Worm (Caenorhabditis elegans) whole organism, L3 larva: ENCODE measurements around the gene tag-52.

Experiments
- ZK546.5 ChIP-seq: sonication (generic microtip); optimal IDR thresholded peaks from 2 replicates; lab custom pipeline; 2017; ENCODE audit warnings: missing biosample characterization, missing genetic modification characterization
- aly-2 ChIP-seq: fragments of 150-350 bp; optimal IDR thresholded peaks from 2 replicates; lab custom pipeline; 2014; ENCODE audit warnings: missing biosample characterization, missing genetic modification characterization
- ama-1 ChIP-seq: fragments of 150-350 bp; optimal IDR thresholded peaks from 2 replicates; lab custom pipeline; 2018
- ceh-16 ChIP-seq: sonication (generic microtip); optimal IDR thresholded peaks from 2 replicates; lab custom pipeline; 2017; ENCODE audit warnings: missing biosample characterization, missing genetic modification characterization
- ceh-28 ChIP-seq: fragments of 150-350 bp; optimal IDR thresholded peaks from 2 replicates; lab custom pipeline; 2014; ENCODE audit warnings: missing biosample characterization, missing genetic modification reagents, missing genetic modification characterization
- ceh-82 ChIP-seq: fragments of 150-350 bp; optimal IDR thresholded peaks from 2 replicates; lab custom pipeline; 2014; ENCODE audit warnings: missing biosample characterization, missing genetic modification characterization
- ceh-9 ChIP-seq: sonication (generic microtip); optimal IDR thresholded peaks from 2 replicates; lab custom pipeline; 2018; ENCODE audit warnings: missing biosample characterization, missing genetic modification characterization
- egl-27 ChIP-seq: sonication (generic microtip); optimal IDR thresholded peaks from 4 replicates; lab custom pipeline; 2017; ENCODE audit warnings: missing biosample characterization, missing genetic modification reagents, missing genetic modification characterization
- elt-2 ChIP-seq: sonication (generic microtip); optimal IDR thresholded peaks from 2 replicates; lab custom pipeline; 2016; ENCODE audit warnings: missing genetic modification reagents, mild to moderate bottlenecking, missing genetic modification characterization, missing compliant biosample characterization
- eor-1 ChIP-seq, 2 experiments: fragments of 150-350 bp; optimal IDR thresholded peaks; 2 replicates each; lab custom pipeline; 2014 to 2018; ENCODE audit warnings: missing biosample characterization in 2 of 2, missing genetic modification characterization in 2 of 2
- fkh-10 ChIP-seq: sonication (generic microtip); optimal IDR thresholded peaks from 2 replicates; lab custom pipeline; 2017; ENCODE audit warnings: missing biosample characterization, missing genetic modification reagents, missing genetic modification characterization
- fos-1 ChIP-seq: fragments of 150-350 bp; optimal IDR thresholded peaks from 2 replicates; lab custom pipeline; 2014; ENCODE audit warnings: missing biosample characterization, missing genetic modification characterization
- hmg-11 ChIP-seq: sonication (generic microtip); optimal IDR thresholded peaks from 2 replicates; lab custom pipeline; 2016; ENCODE audit warnings: missing genetic modification characterization, missing compliant biosample characterization
- jun-1 ChIP-seq: fragments of 150-350 bp; optimal IDR thresholded peaks from 2 replicates; lab custom pipeline; 2014; ENCODE audit warnings: missing biosample characterization, missing genetic modification reagents, missing genetic modification characterization
- lin-39 ChIP-seq: fragments of 150-350 bp; optimal IDR thresholded peaks from 2 replicates; lab custom pipeline; 2018; ENCODE audit warnings: missing biosample characterization, missing genetic modification reagents, missing genetic modification characterization
- mdl-1 ChIP-seq: fragments of 150-350 bp; optimal IDR thresholded peaks from 2 replicates; lab custom pipeline; 2014; ENCODE audit warnings: missing biosample characterization, missing genetic modification characterization
- nhr-11 ChIP-seq: fragments of 150-350 bp; optimal IDR thresholded peaks from 2 replicates; lab custom pipeline; 2014; ENCODE audit warnings: missing biosample characterization, missing genetic modification characterization
- nhr-12 ChIP-seq: fragments of 150-350 bp; optimal IDR thresholded peaks from 2 replicates; lab custom pipeline; 2014; ENCODE audit warnings: missing biosample characterization, missing genetic modification characterization
- nhr-237 ChIP-seq: fragments of 150-350 bp; optimal IDR thresholded peaks from 2 replicates; lab custom pipeline; 2014; ENCODE audit warnings: missing biosample characterization, missing genetic modification characterization
- nhr-28 ChIP-seq: fragments of 150-350 bp; optimal IDR thresholded peaks from 2 replicates; lab custom pipeline; 2014; ENCODE audit warnings: missing biosample characterization, missing genetic modification characterization
- nhr-67 ChIP-seq: fragments of 150-350 bp; optimal IDR thresholded peaks from 2 replicates; lab custom pipeline; 2014; ENCODE audit warnings: missing biosample characterization, missing genetic modification characterization
- nhr-76 ChIP-seq: fragments of 150-350 bp; sonication (generic microtip); optimal IDR thresholded peaks from 5 replicates; lab custom pipeline; 2014; ENCODE audit warnings: missing biosample characterization, missing genetic modification characterization
- nhr-77 ChIP-seq: fragments of 150-350 bp; optimal IDR thresholded peaks from 2 replicates; lab custom pipeline; 2014; ENCODE audit warnings: missing biosample characterization, missing genetic modification characterization
- pha-4 ChIP-seq: fragments of 150-350 bp; optimal IDR thresholded peaks from 2 replicates; lab custom pipeline; 2014; ENCODE audit warnings: missing biosample characterization, missing genetic modification reagents, missing genetic modification characterization
- pqm-1 ChIP-seq: fragments of 150-350 bp; optimal IDR thresholded peaks from 2 replicates; lab custom pipeline; 2017; ENCODE audit warnings: missing biosample characterization, missing genetic modification characterization, inconsistent platforms
- sea-2 ChIP-seq: fragments of 150-350 bp; sonication (generic microtip); optimal IDR thresholded peaks from 4 replicates; lab custom pipeline; 2014; ENCODE audit warnings: missing biosample characterization, missing genetic modification reagents, missing genetic modification characterization
- skn-1 ChIP-seq: fragments of 150-350 bp; optimal IDR thresholded peaks from 2 replicates; lab custom pipeline; 2014; ENCODE audit warnings: missing biosample characterization, missing genetic modification characterization
- snpc-4 ChIP-seq: fragments of 150-350 bp; optimal IDR thresholded peaks from 2 replicates; lab custom pipeline; 2014; ENCODE audit warnings: missing biosample characterization, missing genetic modification characterization
- tbx-2 ChIP-seq: sonication (generic microtip); optimal IDR thresholded peaks from 2 replicates; lab custom pipeline; 2016; ENCODE audit warnings: mild to moderate bottlenecking, missing genetic modification characterization, missing compliant biosample characterization
- unc-39 ChIP-seq: sonication (generic microtip); optimal IDR thresholded peaks from 4 replicates; lab custom pipeline; 2017; ENCODE audit warnings: missing biosample characterization, missing genetic modification characterization
- unc-62 ChIP-seq: fragments of 150-350 bp; sonication (generic microtip); optimal IDR thresholded peaks from 4 replicates; lab custom pipeline; 2014; ENCODE audit warnings: missing biosample characterization, missing genetic modification reagents, missing genetic modification characterization

tag-52 gene

DNA sequence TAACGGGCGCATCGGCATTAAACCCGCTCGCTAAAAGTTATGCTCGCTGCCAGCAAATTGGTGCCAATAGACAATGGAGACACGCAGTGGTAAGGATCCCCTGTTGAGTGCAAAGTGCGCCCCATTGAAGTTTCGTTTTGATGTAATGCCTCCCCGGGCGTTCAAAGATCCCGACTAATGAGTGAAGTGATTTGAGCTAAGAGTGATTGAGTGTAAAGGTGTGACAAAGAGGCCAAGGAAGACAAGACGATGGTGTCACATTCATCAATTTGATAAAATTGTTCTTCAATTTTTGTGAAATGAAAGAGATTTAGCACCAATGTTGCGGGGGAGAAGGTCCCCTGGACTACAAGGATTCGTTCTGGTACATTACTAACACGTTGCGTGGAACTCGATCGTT lies 4.7 kb upstream of the tag-52 start:
- no peak for TF ChIP-seq hmg-11 (tag; lab: Kevin White, UChicago)
- no peak for TF ChIP-seq nhr-237
- TF ChIP-seq ceh-82 (tag; lab: Kevin White, UChicago), result no peak
- TF ChIP-seq lin-39 (tag; lab: Kevin White, UChicago), result no peak
- TF ChIP-seq tbx-2, result no peak
- TF ChIP-seq nhr-11 (tag; lab: Kevin White, UChicago), result no peak
- TF ChIP-seq ceh-9 (tag; lab: Kevin White, UChicago), result no peak
- TF ChIP-seq snpc-4 (tag; lab: Kevin White, UChicago), result no peak
- no peak for TF ChIP-seq nhr-12 (tag; lab: Kevin White, UChicago)

DNA sequence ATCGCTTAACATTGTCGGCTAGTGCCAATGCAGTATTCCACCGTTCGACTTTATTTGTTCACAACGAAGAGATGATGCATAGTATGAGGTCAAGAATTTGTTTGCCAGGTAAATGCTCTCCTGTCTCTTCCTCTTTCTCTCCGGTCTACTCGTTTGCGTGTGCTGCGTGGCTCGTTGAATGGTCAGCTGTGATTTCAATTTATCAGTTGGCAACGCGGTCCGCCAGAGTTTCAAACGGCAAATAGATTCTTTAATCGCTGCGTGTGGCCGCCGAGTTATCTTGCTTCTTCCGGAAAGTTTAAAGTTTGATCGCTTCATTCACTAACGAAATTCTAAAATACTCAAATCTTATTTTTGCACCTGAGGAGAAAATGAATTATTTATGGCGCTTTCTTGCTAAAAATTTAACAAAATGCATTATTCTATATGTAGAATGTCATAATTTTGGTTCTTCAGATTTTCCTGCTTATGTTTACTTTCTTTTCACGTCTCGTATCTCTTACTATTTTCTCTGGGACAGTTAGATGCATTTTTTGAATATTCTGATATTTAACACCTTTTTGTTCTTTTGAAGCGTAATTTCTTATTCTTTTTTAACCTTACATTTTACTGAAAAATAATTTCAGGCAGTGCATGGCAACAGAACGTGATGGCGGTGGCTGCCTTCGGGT lies 2.3 kb upstream of the tag-52 start, which contains the start of gene tsp-17:
Gene tsp-17, plus strand, starts transcription at position 621 of the 671 bp plus-strand sequence.
- TF ChIP-seq tbx-2, result no peak
- TF ChIP-seq pqm-1 (tag; lab: Kevin White, UChicago), result peak; percentile 5

DNA sequence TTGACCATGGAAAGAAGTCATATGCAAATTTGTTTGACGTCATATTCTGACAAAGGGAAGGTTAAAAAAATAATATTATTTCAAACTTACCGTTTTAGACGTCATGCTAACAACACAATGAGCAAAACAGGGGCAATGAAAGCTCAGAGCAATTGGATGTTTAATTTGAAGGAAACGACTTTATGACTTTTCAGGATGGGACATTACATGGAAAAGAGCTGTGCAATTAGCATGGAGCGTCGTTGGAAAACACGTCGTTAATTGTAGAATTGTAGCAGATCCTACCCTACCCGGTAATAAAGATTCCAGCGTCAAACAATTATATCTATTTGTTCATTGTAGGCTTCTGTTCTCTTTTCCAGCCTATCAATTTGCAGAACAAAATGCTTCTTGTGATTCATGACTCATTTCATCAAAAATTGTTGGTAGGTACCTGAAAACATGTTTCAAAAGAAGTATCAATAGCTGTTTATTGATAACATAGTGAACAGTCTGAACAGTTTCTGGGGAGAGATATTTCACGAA lies 4.7 kb downstream of the tag-52 start, which contains the start of gene ceh-63:
Gene ceh-63, minus strand, starts transcription at position 475 of the 525 bp plus-strand sequence.
- TF ChIP-seq aly-2 (tag; lab: Kevin White, UChicago) (no peak), nhr-11 (tag; lab: Kevin White, UChicago) (no peak), nhr-67 (no peak), pha-4 (no peak), ceh-28 (tag; lab: Kevin White, UChicago) (no peak), nhr-237 (no peak), ceh-16 (no peak), ZK546.5 (tag; lab: Kevin White, UChicago) (no peak), pqm-1 (tag; lab: Kevin White, UChicago) (no peak), mdl-1 (tag; lab: Kevin White, UChicago) (no peak), lin-39 (tag; lab: Kevin White, UChicago) (no peak), jun-1 (tag; lab: Kevin White, UChicago) (no peak), egl-27 (no peak), ceh-82 (tag; lab: Kevin White, UChicago) (no peak), nhr-12 (tag; lab: Kevin White, UChicago) (no peak), unc-39 (tag; lab: Kevin White, UChicago) (no peak), elt-2 (tag; lab: Kevin White, UChicago) (no peak), unc-62 (GFP tag; lab: Kevin White, UChicago) (no peak), ceh-9 (tag; lab: Kevin White, UChicago) (no peak)

DNA sequence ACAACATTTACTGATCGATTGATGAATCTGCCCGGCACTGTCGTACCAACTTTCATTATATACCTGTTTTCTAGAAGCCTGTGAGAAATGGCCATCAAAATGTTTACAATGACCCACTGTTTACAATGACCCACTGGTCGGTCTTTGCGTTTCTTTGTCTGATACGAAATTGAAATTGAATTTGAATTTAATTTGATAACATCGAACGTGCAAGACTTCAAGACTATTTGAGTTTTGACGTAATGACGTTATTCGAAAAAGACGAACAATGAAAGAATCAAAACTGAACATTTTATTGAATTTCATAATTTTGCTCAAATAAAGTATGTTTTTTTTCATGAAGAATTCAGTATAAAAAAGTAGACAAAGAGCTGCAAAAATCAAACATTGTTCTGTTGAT lies 6.4 kb downstream of the tag-52 start, which contains the start of gene C02F12.5:
Gene C02F12.5, minus strand, starts transcription at position 101 of the 400 bp plus-strand sequence.
- TF ChIP-seq nhr-28, result no peak
- TF ChIP-seq elt-2 (tag; lab: Kevin White, UChicago), result peak; percentile 33

DNA sequence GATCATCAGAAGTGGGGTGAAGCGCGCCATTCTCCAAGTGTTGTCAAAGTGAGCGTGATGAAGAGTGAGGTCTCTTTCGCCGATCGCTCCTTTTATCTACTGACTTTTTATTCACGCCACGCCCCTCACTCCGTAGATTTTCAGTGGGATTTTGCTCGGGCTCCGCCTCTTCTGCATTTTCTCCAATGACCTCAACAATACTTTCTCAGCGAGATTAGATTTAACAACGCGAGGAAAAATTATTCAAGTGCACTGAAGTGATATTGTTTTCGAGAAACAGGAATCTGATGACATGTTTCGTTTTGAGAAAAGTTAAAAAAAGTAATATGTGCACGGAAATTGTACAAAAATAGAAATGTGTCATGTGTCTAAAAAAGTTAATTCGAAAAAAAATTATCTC lies 9.5 kb downstream of the tag-52 start, which contains the start of gene snet-1:
Gene snet-1, minus strand, starts transcription at position 101 of the 400 bp plus-strand sequence.
- TF ChIP-seq eor-1 (tag; optimal IDR thresholded peaks at IDR 0.05; lab: Kevin White, UChicago) (no peak), nhr-237 (no peak), aly-2 (tag; lab: Kevin White, UChicago) (no peak), ama-1 (no peak), nhr-11 (tag; lab: Kevin White, UChicago) (no peak), skn-1 (tag; lab: Kevin White, UChicago) (no peak), nhr-76 (no peak), nhr-77 (no peak), fkh-10 (GFP tag; lab: Kevin White, UChicago) (no peak), ceh-9 (tag; lab: Kevin White, UChicago) (no peak)

DNA sequence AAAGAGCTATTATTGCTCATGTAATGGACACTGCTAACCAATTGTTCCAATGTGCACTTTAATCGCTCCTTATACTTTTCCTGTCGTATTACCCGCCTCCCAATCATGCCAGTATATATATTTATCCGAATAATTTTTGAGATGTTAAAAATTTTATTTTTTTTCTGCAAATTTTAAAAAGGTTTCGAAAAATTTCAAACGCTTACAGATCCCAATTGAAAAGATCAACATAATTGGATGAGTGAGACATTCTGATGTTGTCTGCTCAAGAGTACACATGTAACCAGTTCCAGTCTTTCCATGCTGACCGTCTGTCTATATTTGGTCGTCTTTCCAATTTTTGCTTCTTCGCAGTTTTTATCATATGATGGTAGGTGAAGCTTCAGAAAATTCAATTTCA lies 19.2 kb downstream of the tag-52 start, which contains the start of gene R11G1.1:
Gene R11G1.1, plus strand, starts transcription at position 301 of the 400 bp plus-strand sequence.
- TF ChIP-seq ceh-9 (tag; lab: Kevin White, UChicago), result no peak
- no peak for TF ChIP-seq nhr-67
- TF ChIP-seq pqm-1 (tag; lab: Kevin White, UChicago), result no peak
- no peak for TF ChIP-seq sea-2 (GFP tag; lab: Kevin White, UChicago)
- TF ChIP-seq nhr-237, result no peak
- no peak for TF ChIP-seq fos-1
- TF ChIP-seq, all 47 proteins: peak for 0
